Worm (Caenorhabditis elegans): ENCODE measurements around the gene K06A4.2.
A peak's percentile ranks its signal among the peaks of the same experiment; 100 is the strongest.

K06A4.2 gene

DNA sequence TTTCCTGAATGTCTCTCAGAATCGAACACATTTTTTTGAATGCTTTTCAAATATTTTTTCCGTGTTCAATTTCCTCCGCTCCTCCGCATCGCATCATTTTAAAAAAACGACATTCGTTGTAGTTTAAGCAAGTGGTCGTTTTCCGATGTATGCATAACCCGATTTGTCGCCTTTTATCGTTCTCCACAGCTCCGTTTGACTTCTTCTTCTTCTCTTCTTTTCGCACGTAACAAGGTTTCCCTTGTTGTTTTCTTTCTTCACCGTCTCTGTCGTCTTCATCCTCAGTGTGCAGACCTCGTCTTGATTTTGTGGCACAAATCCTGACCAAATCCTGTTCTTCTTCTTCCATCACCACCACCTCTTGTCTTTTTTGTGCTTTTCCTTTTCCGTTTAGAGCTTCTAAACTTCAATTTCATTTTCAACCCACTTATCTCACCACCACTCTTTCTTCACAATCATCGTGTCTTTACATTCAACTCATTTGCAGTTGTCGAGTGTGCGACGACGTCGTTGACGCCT lies at the start of gene K06A4.2:
Gene K06A4.2, plus strand, starts transcription at position 469 of the 519 bp plus-strand sequence.
- TF ChIP-seq ztf-28 (GFP tag; IDR thresholded peaks at IDR 0.05) (no peak), nfya-1 (tag; optimal IDR thresholded peaks at IDR 0.05; ENCODE audit: borderline replicate concordance, insufficient read depth) (no peak), efl-1 (GFP tag; optimal IDR thresholded peaks at IDR 0.05) (no peak), ceh-58 (GFP tag; IDR thresholded peaks at IDR 0.05) (no peak), fkh-3 (tag; optimal IDR thresholded peaks at IDR 0.05) (no peak), madf-10 (tag; optimal IDR thresholded peaks at IDR 0.05) (no peak), unc-62 (GFP tag; optimal IDR thresholded peaks at IDR 0.05) (no peak), hrde-1 (tag; optimal IDR thresholded peaks at IDR 0.05; ENCODE audit: borderline replicate concordance) (no peak), attf-5 (GFP tag; optimal IDR thresholded peaks at IDR 0.05) (no peak), ets-4 (GFP tag; optimal IDR thresholded peaks at IDR 0.05) (no peak), lin-26 (GFP tag; IDR thresholded peaks at IDR 0.05) (no peak), attf-3 (GFP tag; conservative IDR thresholded peaks at IDR 0.05) (no peak), tbp1 (GFP tag; optimal IDR thresholded peaks at IDR 0.05) (no peak), nhr-90 (tag; optimal IDR thresholded peaks at IDR 0.05) (no peak), nhr-27 (tag; optimal IDR thresholded peaks at IDR 0.05) (no peak), snpc-3.4 (tag; optimal IDR thresholded peaks at IDR 0.05) (no peak), ekl-4 (GFP tag; IDR thresholded peaks at IDR 0.05) (no peak), hmg-20 (GFP tag; IDR thresholded peaks at IDR 0.05) (no peak), aptf-3 (GFP tag; IDR thresholded peaks at IDR 0.05) (no peak), ztf-18 (tag; optimal IDR thresholded peaks at IDR 0.05) (no peak)

DNA sequence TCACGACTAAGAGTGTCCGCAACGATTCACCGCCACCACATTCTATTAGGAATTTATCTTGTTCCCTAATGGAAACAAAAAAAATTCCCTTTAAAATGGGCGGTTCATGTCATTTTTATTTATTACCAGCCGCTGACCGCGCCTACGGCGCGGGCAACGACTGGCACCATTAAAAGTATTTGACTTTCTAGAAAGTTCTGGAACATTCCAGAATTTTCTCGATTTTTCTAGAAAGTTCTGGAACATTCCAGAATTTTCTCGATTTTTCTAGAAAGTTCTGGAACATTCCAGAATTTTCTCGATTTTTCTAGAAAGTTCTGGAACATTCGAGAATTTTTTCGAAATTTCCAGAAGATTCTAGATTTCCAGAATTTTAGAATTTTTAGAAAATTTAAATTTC lies 45.4 kb upstream of the K06A4.2 start:
- peak; percentile 92 for TF ChIP-seq hsf-1 (GFP tag; IDR thresholded peaks at IDR 0.05)

ce11 chrV:9439315-9440002 lies 44.5 kb upstream of the K06A4.2 start, which contains the start of gene Y54B9A.1:
TSS of gene Y54B9A.1 (minus strand) at chrV:9439549.
- 0 out of 2 replicates have a peak, but pooled peaks have one; percentile 8 for TF ChIP-seq nhr-120 (GFP tag; IDR thresholded peaks at IDR 0.05)
- TF ChIP-seq F39B2.1 (GFP tag; IDR thresholded peaks at IDR 0.05), result peak; percentile 73; the same call in 1 of the 2 replicates
- peak; percentile 44; the same call in 1 of the 2 replicates for TF ChIP-seq C17E4.6 (GFP tag; IDR thresholded peaks at IDR 0.05)
- TF ChIP-seq ceh-91 (GFP tag; IDR thresholded peaks at IDR 0.05), result 0 out of 2 replicates have a peak, but pooled peaks have one; percentile 8
- peak; percentile 94 for TF ChIP-seq hsf-1 (GFP tag; IDR thresholded peaks at IDR 0.05)
- TF ChIP-seq bed-2 (GFP tag; IDR thresholded peaks at IDR 0.05), result 0 out of 2 replicates have a peak, but pooled peaks have one; percentile 34
- peak; percentile 93 for TF ChIP-seq attf-6 (GFP tag; IDR thresholded peaks at IDR 0.05)
- peak; percentile 79 for TF ChIP-seq rcor-1 (GFP tag; IDR thresholded peaks at IDR 0.05)
- TF ChIP-seq F33H1.4 (GFP tag; IDR thresholded peaks at IDR 0.05), result peak; percentile 70
- TF ChIP-seq madf-6 (GFP tag; IDR thresholded peaks at IDR 0.05), result peak; percentile 91
- TF ChIP-seq pbrm-1 (GFP tag; IDR thresholded peaks at IDR 0.05), result peak; percentile 65; the same call in 1 of the 2 replicates
- TF ChIP-seq ekl-4 (GFP tag; IDR thresholded peaks at IDR 0.05), result peak; percentile 84
- peak; percentile 19; the same call in 1 of the 2 replicates for TF ChIP-seq egrh-3 (GFP tag; IDR thresholded peaks at IDR 0.05)
- peak; percentile 91 for TF ChIP-seq madf-3 (GFP tag; IDR thresholded peaks at IDR 0.05)
- 0 out of 2 replicates have a peak, but pooled peaks have one; percentile 49 for TF ChIP-seq D2030.7 (GFP tag; IDR thresholded peaks at IDR 0.05)
- TF ChIP-seq Y53G8AR.9 (GFP tag; conservative IDR thresholded peaks at IDR 0.05), result peak; percentile 74
- peak; percentile 86; the same call in 1 of the 2 replicates for TF ChIP-seq dox-1 (GFP tag; IDR thresholded peaks at IDR 0.05)
- peak; percentile 39; the same call in 1 of the 2 replicates for TF ChIP-seq hmg-20 (GFP tag; IDR thresholded peaks at IDR 0.05)
- TF ChIP-seq ceh-58 (GFP tag; IDR thresholded peaks at IDR 0.05), result 0 out of 2 replicates have a peak, but pooled peaks have one; percentile 79
- TF ChIP-seq lin-26 (GFP tag; IDR thresholded peaks at IDR 0.05), result peak; percentile 79; the same call in 1 of the 2 replicates
- peak; percentile 63; the same call in 1 of the 2 replicates for TF ChIP-seq ceh-40 (GFP tag; IDR thresholded peaks at IDR 0.05)

Data from whole organism, young adult.